Fruit fly (Drosophila melanogaster): Measurements from ENCODE around the gene CG11458.

dm6 chr3L:20950520-20951135 lies 45.0 kb downstream of the CG11458 start:
- TF ChIP-seq CG33017 (tag; optimal IDR thresholded peaks at IDR 0.05) (no peak), kay (GFP tag; ENCODE audit: borderline replicate concordance) (no peak), pad (GFP tag; optimal IDR thresholded peaks at IDR 0.05) (no peak), Crg-1 (GFP tag; optimal IDR thresholded peaks at IDR 0.05) (no peak), bab1 (GFP tag; optimal IDR thresholded peaks at IDR 0.05) (no peak), toe (GFP tag; optimal IDR thresholded peaks at IDR 0.05) (no peak), Clk (GFP tag; optimal IDR thresholded peaks at IDR 0.05) (no peak), CG7101 (tag; optimal IDR thresholded peaks at IDR 0.05) (no peak), CG11617 (GFP tag; optimal IDR thresholded peaks at IDR 0.05) (no peak)
